Worm (Caenorhabditis elegans): ENCODE measurements around the gene pqn-31.
A peak's percentile ranks its signal among the peaks of the same experiment; 100 is the strongest.

DNA sequence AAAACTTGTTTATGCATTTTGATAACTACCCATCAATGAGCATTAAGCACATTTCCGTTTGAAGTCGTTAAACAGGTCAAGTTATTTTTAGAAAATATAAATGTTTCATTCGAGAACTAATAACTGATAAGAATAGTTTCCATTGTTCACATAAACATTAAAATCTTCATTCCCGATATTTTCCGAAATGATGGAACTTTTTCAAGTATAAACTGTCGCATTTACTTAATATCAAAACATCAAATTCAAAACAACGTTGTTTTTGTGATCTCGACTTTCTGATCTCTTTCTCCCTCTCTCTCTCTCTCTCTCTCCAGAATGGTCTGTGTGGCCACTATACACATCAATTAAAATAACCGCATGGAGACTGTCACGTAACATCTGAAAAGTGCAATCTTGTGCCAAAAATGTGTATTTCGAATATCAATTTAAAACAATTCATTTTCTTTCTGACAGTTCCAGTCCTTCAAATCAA lies 35.0 kb upstream of the pqn-31 start:
- TF ChIP-seq ztf-11 (tag; optimal IDR thresholded peaks at IDR 0.05) (no peak), mep-1 (tag; optimal IDR thresholded peaks at IDR 0.05) (peak; percentile 24), ceh-90 (tag; optimal IDR thresholded peaks at IDR 0.05) (no peak), ceh-82 (tag; optimal IDR thresholded peaks at IDR 0.05) (no peak), tbx-2 (tag; optimal IDR thresholded peaks at IDR 0.05) (peak; percentile 38), lin-13 (GFP tag; optimal IDR thresholded peaks at IDR 0.05) (peak; percentile 11), fkh-4 (tag; optimal IDR thresholded peaks at IDR 0.05; ENCODE audit: borderline replicate concordance) (no peak), C34B4.2 (tag; optimal IDR thresholded peaks at IDR 0.05) (no peak), unc-130 (tag; optimal IDR thresholded peaks at IDR 0.05) (no peak)
